Worm (Caenorhabditis elegans): ENCODE measurements around the gene Y116A8C.27.

Gene Y116A8C.27

ce11 chrIV:17100628-17101338, 4.7 kb upstream of the Y116A8C.27 start:
- no peak for TF ChIP-seq ceh-82 (tag; optimal IDR thresholded peaks at IDR 0.05)
- no peak for TF ChIP-seq nhr-21 (tag; optimal IDR thresholded peaks at IDR 0.05)
- peak in 1 of 2 experiments; percentile 6 for TF ChIP-seq lsy-2 (tag; optimal IDR thresholded peaks at IDR 0.05)
- TF ChIP-seq nhr-129 (tag; optimal IDR thresholded peaks at IDR 0.05), result peak; percentile 44
- TF ChIP-seq blmp-1 (tag; optimal IDR thresholded peaks at IDR 0.05; ENCODE audit: insufficient read depth), result no peak

ce11 chrIV:17100148-17100547, 4.1 kb upstream of the Y116A8C.27 start, which contains the start of gene bca-2:
Gene bca-2 (minus strand): TSS chrIV:17100248.
- TF ChIP-seq ztf-4 (tag; optimal IDR thresholded peaks at IDR 0.05) (no peak), ZK546.5 (tag; optimal IDR thresholded peaks at IDR 0.05) (no peak), nhr-77 (tag; optimal IDR thresholded peaks at IDR 0.05) (no peak), Y55F3AM.14 (GFP tag; optimal IDR thresholded peaks at IDR 0.05) (no peak), elt-3 (tag; optimal IDR thresholded peaks at IDR 0.05) (no peak), dmd-4 (tag; optimal IDR thresholded peaks at IDR 0.05) (no peak), mab-5 (tag; optimal IDR thresholded peaks at IDR 0.05) (no peak), lsy-2 (tag; optimal IDR thresholded peaks at IDR 0.05) (no peak), lin-39 (tag; optimal IDR thresholded peaks at IDR 0.05) (no peak), F13H6.1 (tag; optimal IDR thresholded peaks at IDR 0.05) (no peak), nhr-21 (tag; optimal IDR thresholded peaks at IDR 0.05) (no peak), aly-2 (tag; optimal IDR thresholded peaks at IDR 0.05) (no peak)

DNA sequence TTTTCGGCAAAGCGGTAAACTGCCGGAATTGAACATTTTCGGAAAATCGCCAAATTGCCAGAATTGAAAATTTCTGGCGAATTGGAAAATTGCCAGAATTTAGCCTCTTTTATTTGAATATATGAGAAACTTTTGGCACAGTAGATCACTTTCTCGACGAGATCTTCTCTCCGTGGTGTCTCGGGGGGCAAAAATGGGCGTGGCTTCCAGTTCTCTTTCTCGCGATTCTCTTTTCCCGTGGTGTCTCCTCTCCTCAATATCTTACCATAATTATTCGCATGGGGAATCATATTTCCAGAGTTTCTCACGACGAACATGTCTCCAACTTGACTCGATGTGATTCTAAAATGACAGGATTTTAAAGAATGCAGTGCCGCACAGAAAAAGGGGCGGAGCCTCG, 3.0 kb upstream of the Y116A8C.27 start:
- no peak for TF ChIP-seq lin-13 (GFP tag; optimal IDR thresholded peaks at IDR 0.05)

- TF ChIP-seq fos-1 (tag; optimal IDR thresholded peaks at IDR 0.05), result peak; percentile 14
- TF ChIP-seq R02D3.7 (tag; optimal IDR thresholded peaks at IDR 0.05), result no peak
Measured at ce11 chrIV:17093701-17094100, 2.4 kb downstream of the Y116A8C.27 start, which contains the start of gene Y116A8C.29. Gene Y116A8C.29 (plus strand): TSS chrIV:17094028.

DNA sequence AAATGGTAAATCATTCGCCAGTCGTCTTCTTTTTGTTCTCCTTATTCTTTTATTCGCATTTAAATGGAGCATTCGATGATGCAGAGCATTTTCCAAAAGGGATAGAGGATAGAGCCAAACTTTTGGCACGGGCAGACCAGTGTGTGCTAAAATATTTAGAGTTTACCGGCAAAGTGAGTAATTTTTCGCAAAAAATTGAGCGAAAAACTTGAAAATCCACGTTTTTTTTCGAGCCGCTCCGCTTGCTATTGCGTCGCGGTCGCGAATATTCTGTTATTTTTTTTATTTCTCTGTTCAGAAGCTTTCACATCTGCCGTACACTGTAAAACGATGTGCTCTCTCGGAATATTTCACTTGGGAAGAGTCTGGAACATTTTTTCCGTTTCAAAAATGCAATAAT, 7.2 kb downstream of the Y116A8C.27 start, which contains the start of gene Y116A8C.43:
Y116A8C.43 (plus strand) TSS at position 3 of the 400 bp plus-strand sequence.
- TF ChIP-seq fos-1 (tag; optimal IDR thresholded peaks at IDR 0.05) (no peak), ama-1 (optimal IDR thresholded peaks at IDR 0.05) (peak; percentile 52), mbf-1 (tag; optimal IDR thresholded peaks at IDR 0.05) (no peak), ceh-16 (tag; optimal IDR thresholded peaks at IDR 0.05) (no peak), nhr-11 (tag; optimal IDR thresholded peaks at IDR 0.05) (no peak), mab-5 (tag; optimal IDR thresholded peaks at IDR 0.05) (no peak), egl-27 (tag; optimal IDR thresholded peaks at IDR 0.05) (no peak), nhr-12 (tag; optimal IDR thresholded peaks at IDR 0.05) (no peak)

- TF ChIP-seq Y55F3AM.14 (GFP tag; optimal IDR thresholded peaks at IDR 0.05) (peak; percentile 41), ceh-82 (tag; optimal IDR thresholded peaks at IDR 0.05) (peak; percentile 63), ztf-4 (tag; optimal IDR thresholded peaks at IDR 0.05) (peak; percentile 68), mbf-1 (tag; optimal IDR thresholded peaks at IDR 0.05) (no peak), zag-1 (tag; optimal IDR thresholded peaks at IDR 0.05) (no peak), ztf-1 (GFP tag; conservative IDR thresholded peaks at IDR 0.05) (no peak), F13H6.1 (tag; optimal IDR thresholded peaks at IDR 0.05) (peak; percentile 75), elt-1 (tag; optimal IDR thresholded peaks at IDR 0.05) (no peak), nhr-10 (tag; optimal IDR thresholded peaks at IDR 0.05) (no peak), ZK546.5 (tag; optimal IDR thresholded peaks at IDR 0.05) (peak; percentile 24), blmp-1 (tag; optimal IDR thresholded peaks at IDR 0.05; ENCODE audit: insufficient read depth) (peak; percentile 3), sma-3 (GFP tag; optimal IDR thresholded peaks at IDR 0.05) (peak; percentile 90), mdl-1 (tag; optimal IDR thresholded peaks at IDR 0.05) (peak in 1 of 2 experiments; percentile 61), unc-55 (GFP tag; optimal IDR thresholded peaks at IDR 0.05) (peak; percentile 80), R02D3.7 (tag; optimal IDR thresholded peaks at IDR 0.05) (no peak), nhr-237 (tag; optimal IDR thresholded peaks at IDR 0.05) (no peak), nhr-12 (tag; optimal IDR thresholded peaks at IDR 0.05) (no peak), ceh-16 (tag; optimal IDR thresholded peaks at IDR 0.05) (no peak), snpc-4 (tag; optimal IDR thresholded peaks at IDR 0.05) (peak; percentile 61), alr-1 (tag; optimal IDR thresholded peaks at IDR 0.05) (no peak), lsy-2 (tag; optimal IDR thresholded peaks at IDR 0.05) (peak; percentile 46 to 82), dmd-4 (tag; optimal IDR thresholded peaks at IDR 0.05) (no peak), elt-3 (tag; optimal IDR thresholded peaks at IDR 0.05) (no peak), nhr-77 (tag; optimal IDR thresholded peaks at IDR 0.05) (no peak), sem-4 (tag; optimal IDR thresholded peaks at IDR 0.05) (peak; percentile 32), lin-39 (tag; optimal IDR thresholded peaks at IDR 0.05) (no peak), ztf-11 (tag; optimal IDR thresholded peaks at IDR 0.05) (no peak), sma-9 (GFP tag; optimal IDR thresholded peaks at IDR 0.05) (no peak), sma-9 (tag; optimal IDR thresholded peaks at IDR 0.05) (no peak), unc-39 (tag; optimal IDR thresholded peaks at IDR 0.05) (no peak), nhr-11 (tag; optimal IDR thresholded peaks at IDR 0.05) (no peak)
Measured at ce11 chrIV:17087384-17088099, 8.5 kb downstream of the Y116A8C.27 start, which contains the start of the genes snx-13 and snr-1. Gene snx-13 (minus strand): TSS chrIV:17087438. Gene snr-1 (plus strand): TSS chrIV:17088049.

Data from whole organism, L2 larva.